Worm (Caenorhabditis elegans) whole organism, mixed stage, embryonic: ENCODE data around the gene srh-187.

Experiments used
- M03D4.4 ChIP-seq: sonication (generic microtip); optimal IDR thresholded peaks from 2 replicates; lab custom pipeline; 2017; ENCODE audit warnings: mild to moderate bottlenecking, missing genetic modification characterization, missing compliant biosample characterization
- elt-1 ChIP-seq: sonication (generic microtip); optimal IDR thresholded peaks from 2 replicates; lab custom pipeline; 2017; ENCODE audit warnings: missing genetic modification characterization, mild to moderate bottlenecking, missing compliant biosample characterization, antibody characterized with exemption, moderate library complexity, borderline replicate concordance; ENCODE audit not compliant: insufficient read depth
- elt-3 ChIP-seq: fragments of 150-350 bp; optimal IDR thresholded peaks from 2 replicates; lab custom pipeline; 2014; ENCODE audit warnings: missing biosample characterization, missing genetic modification characterization
- nhr-12 ChIP-seq: fragments of 150-350 bp; optimal IDR thresholded peaks from 2 replicates; lab custom pipeline; 2014; ENCODE audit warnings: missing biosample characterization, missing genetic modification characterization
- unc-39 ChIP-seq: fragments of 150-350 bp; optimal IDR thresholded peaks from 2 replicates; lab custom pipeline; 2014; ENCODE audit warnings: missing biosample characterization, missing genetic modification characterization
- ztf-11 ChIP-seq: fragments of 150-350 bp; optimal IDR thresholded peaks from 2 replicates; lab custom pipeline; 2014; ENCODE audit warnings: missing biosample characterization, missing genetic modification characterization

- TF ChIP-seq elt-3 (tag; lab: Kevin White, UChicago) (no peak), nhr-12 (no peak), ztf-11 (tag; lab: Kevin White, UChicago) (no peak), elt-1 (tag; lab: Kevin White, UChicago) (no peak), M03D4.4 (tag; lab: Kevin White, UChicago) (no peak), unc-39 (tag; lab: Kevin White, UChicago) (no peak)
These were observed 11.6 kb downstream of the srh-187 start, which contains the start of gene clec-7 for ce11 chrV:7328092-7328491.
